Fruit fly (Drosophila melanogaster): ENCODE data around the gene htl.

htl gene

DNA sequence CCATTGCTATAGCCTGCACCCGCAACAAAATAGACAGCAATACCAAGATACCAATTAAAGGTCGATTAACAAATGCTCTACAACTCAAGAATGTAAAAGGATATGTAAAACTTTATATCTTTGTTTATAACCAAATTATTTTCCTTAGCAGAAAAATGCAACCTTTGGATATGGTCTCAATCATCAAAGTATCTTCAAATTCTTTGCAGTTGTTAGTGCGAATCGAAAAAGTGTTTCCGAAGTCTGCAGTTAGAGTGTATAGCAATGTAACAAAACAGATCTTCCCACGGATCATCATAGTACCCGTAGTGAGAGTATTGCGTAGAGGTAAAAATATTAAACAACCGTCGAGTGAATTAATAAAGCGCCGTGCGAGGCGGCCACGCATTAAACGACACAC is 26.2 kb downstream of the htl start:
- TF ChIP-seq CG15336 (GFP tag; IDR thresholded peaks at IDR 0.05), result peak; percentile 34; the same call in 1 of the 2 replicates
- TF ChIP-seq CG6276 (GFP tag; optimal IDR thresholded peaks at IDR 0.05), result no peak
- TF ChIP-seq OdsH (GFP tag; optimal IDR thresholded peaks at IDR 0.05), result no peak
- TF ChIP-seq Sox15 (GFP tag; optimal IDR thresholded peaks at IDR 0.05), result no peak
- no peak for TF ChIP-seq CG11762 (GFP tag; optimal IDR thresholded peaks at IDR 0.05; ENCODE audit: insufficient read depth)
- peak; percentile 40 for TF ChIP-seq CG32006 (GFP tag; optimal IDR thresholded peaks at IDR 0.05)
- TF ChIP-seq Sox102F (GFP tag; optimal IDR thresholded peaks at IDR 0.05), result no peak
- TF ChIP-seq Eip75B (GFP tag; optimal IDR thresholded peaks at IDR 0.05), result no peak
- no peak for TF ChIP-seq Blimp-1 (GFP tag; optimal IDR thresholded peaks at IDR 0.05)
- TF ChIP-seq vri (GFP tag; optimal IDR thresholded peaks at IDR 0.05), result no peak
- TF ChIP-seq CG11294 (GFP tag; IDR thresholded peaks at IDR 0.05), result no peak
- TF ChIP-seq CG16779 (tag; optimal IDR thresholded peaks at IDR 0.05), result no peak
- no peak for TF ChIP-seq CG6792 (GFP tag; optimal IDR thresholded peaks at IDR 0.05)
- no peak for TF ChIP-seq ss (GFP tag; optimal IDR thresholded peaks at IDR 0.05)
- TF ChIP-seq net (GFP tag; optimal IDR thresholded peaks at IDR 0.05), result no peak
- TF ChIP-seq CG31627 (GFP tag; optimal IDR thresholded peaks at IDR 0.05), result no peak
- TF ChIP-seq Hr4 (GFP tag; optimal IDR thresholded peaks at IDR 0.05), result peak; percentile 37
- TF ChIP-seq CG11902 (GFP tag; optimal IDR thresholded peaks at IDR 0.05), result no peak
- no peak for TF ChIP-seq achi (GFP tag; optimal IDR thresholded peaks at IDR 0.05)
- no peak for TF ChIP-seq Eip93F (GFP tag; optimal IDR thresholded peaks at IDR 0.05)
- TF ChIP-seq dsx (GFP tag; optimal IDR thresholded peaks at IDR 0.05; ENCODE audit: poor library complexity, severe bottlenecking), result peak; percentile 27
- TF ChIP-seq CG8119 (GFP tag; IDR thresholded peaks at IDR 0.05), result peak; percentile 36; the same call in 1 of the 3 replicates
- no peak for TF ChIP-seq Sox14 (GFP tag; optimal IDR thresholded peaks at IDR 0.05)
- TF ChIP-seq lz (GFP tag; optimal IDR thresholded peaks at IDR 0.05), result no peak
- TF ChIP-seq CG8319 (GFP tag; optimal IDR thresholded peaks at IDR 0.05), result no peak
- TF ChIP-seq fd85E (GFP tag; optimal IDR thresholded peaks at IDR 0.05), result no peak
- peak; percentile 71 for TF ChIP-seq Eip78C (GFP tag)
- TF ChIP-seq pdm3 (GFP tag; optimal IDR thresholded peaks at IDR 0.05), result no peak
- TF ChIP-seq CG9139 (GFP tag; optimal IDR thresholded peaks at IDR 0.05), result no peak
- TF ChIP-seq svp (GFP tag), result no peak

DNA sequence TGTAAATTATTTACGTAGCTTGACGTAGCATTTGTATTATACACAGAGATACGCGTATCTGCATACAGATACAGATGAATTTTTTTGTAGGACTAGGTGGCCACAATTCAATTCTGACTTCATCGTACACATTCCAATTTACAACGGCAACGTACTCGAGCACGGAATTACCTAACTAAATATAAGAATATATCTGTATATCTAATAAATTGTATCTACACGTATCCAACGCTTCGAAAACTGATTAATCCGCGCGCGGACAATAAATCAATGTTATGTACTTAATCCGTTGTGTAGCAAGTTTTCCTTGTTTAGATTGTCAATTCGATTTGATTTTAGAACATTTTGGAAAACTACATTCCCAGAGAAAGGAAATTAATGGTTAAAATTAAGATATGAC is 29.4 kb downstream of the htl start, which contains the start of gene CG7794:
TSS of gene CG7794 (plus strand) at position 301 of the 400 bp plus-strand sequence.
- TF ChIP-seq Hr38 (GFP tag; optimal IDR thresholded peaks at IDR 0.05) (no peak), lz (GFP tag; optimal IDR thresholded peaks at IDR 0.05) (no peak), CG6163 (GFP tag; IDR thresholded peaks at IDR 0.05) (no peak), Ets21C (GFP tag; optimal IDR thresholded peaks at IDR 0.05) (no peak), Hr4 (GFP tag; optimal IDR thresholded peaks at IDR 0.05) (no peak), CG8632 (GFP tag; optimal IDR thresholded peaks at IDR 0.05) (no peak), dsx (GFP tag; optimal IDR thresholded peaks at IDR 0.05; ENCODE audit: poor library complexity, severe bottlenecking) (no peak)

DNA sequence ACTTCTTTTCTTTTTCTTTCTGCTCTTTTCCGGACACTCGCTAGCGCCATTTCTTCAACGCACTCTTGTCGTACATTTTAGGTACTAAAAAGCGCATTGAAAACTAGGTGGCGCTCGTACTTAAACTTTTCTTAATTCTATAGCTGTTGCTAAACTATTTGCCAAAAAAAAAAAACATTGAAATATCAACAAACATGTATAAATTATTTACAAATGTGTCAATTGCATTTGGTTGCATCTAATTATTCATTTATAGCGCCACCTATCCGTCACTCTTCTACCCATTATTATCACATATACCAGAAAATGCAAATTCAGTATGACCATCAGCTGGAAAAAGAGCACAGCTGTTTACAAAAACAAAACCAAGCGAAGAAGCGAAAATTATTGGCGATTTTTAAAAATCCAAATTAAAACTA is 31.5 kb downstream of the htl start, which contains the start of gene CG7785:
TSS of gene CG7785 (plus strand) at position 340 of the 419 bp plus-strand sequence.
- peak; percentile 30 for TF ChIP-seq pdm3 (GFP tag; optimal IDR thresholded peaks at IDR 0.05)
- TF ChIP-seq Sox102F (GFP tag; optimal IDR thresholded peaks at IDR 0.05), result peak; percentile 7
- TF ChIP-seq esn (GFP tag; optimal IDR thresholded peaks at IDR 0.05), result peak; percentile 67
- TF ChIP-seq CG1621 (tag; optimal IDR thresholded peaks at IDR 0.05), result peak; percentile 79
- no peak for TF ChIP-seq Hr38 (GFP tag; optimal IDR thresholded peaks at IDR 0.05)
- peak; percentile 43 for TF ChIP-seq acj6 (GFP tag; optimal IDR thresholded peaks at IDR 0.05)
- TF ChIP-seq CG6163 (GFP tag; IDR thresholded peaks at IDR 0.05), result no peak
- no peak for TF ChIP-seq Gug (GFP tag; IDR thresholded peaks at IDR 0.05)
- no peak for TF ChIP-seq fd85E (GFP tag; optimal IDR thresholded peaks at IDR 0.05)
- no peak for TF ChIP-seq CG10669 (GFP tag; optimal IDR thresholded peaks at IDR 0.05)
- peak; percentile 58 for TF ChIP-seq Sox14 (GFP tag; optimal IDR thresholded peaks at IDR 0.05)
- TF ChIP-seq CG34406 (GFP tag; optimal IDR thresholded peaks at IDR 0.05), result peak; percentile 34
- TF ChIP-seq CG11902 (GFP tag; optimal IDR thresholded peaks at IDR 0.05), result peak; percentile 15
- TF ChIP-seq Eip75B (GFP tag; optimal IDR thresholded peaks at IDR 0.05), result peak; percentile 37
- TF ChIP-seq CG3919 (GFP tag; optimal IDR thresholded peaks at IDR 0.05), result peak; percentile 34
- peak; percentile 26 for TF ChIP-seq Smox (GFP tag; optimal IDR thresholded peaks at IDR 0.05)
- TF ChIP-seq Eip93F (GFP tag; optimal IDR thresholded peaks at IDR 0.05), result no peak
- TF ChIP-seq CG8319 (GFP tag; optimal IDR thresholded peaks at IDR 0.05), result no peak
- peak; percentile 3 for TF ChIP-seq CG32006 (GFP tag; optimal IDR thresholded peaks at IDR 0.05)
- TF ChIP-seq fkh (GFP tag; optimal IDR thresholded peaks at IDR 0.05), result no peak
- TF ChIP-seq Hr39 (GFP tag; optimal IDR thresholded peaks at IDR 0.05), result peak; percentile 59
- TF ChIP-seq cyc (GFP tag; optimal IDR thresholded peaks at IDR 0.05), result peak; percentile 59
- TF ChIP-seq ss (GFP tag; optimal IDR thresholded peaks at IDR 0.05), result no peak
- no peak for TF ChIP-seq CG11762 (GFP tag; optimal IDR thresholded peaks at IDR 0.05; ENCODE audit: insufficient read depth)
- no peak for TF ChIP-seq fd59A (GFP tag; optimal IDR thresholded peaks at IDR 0.05)
- TF ChIP-seq CG3032 (tag; optimal IDR thresholded peaks at IDR 0.05), result peak; percentile 26
- no peak for TF ChIP-seq salr (GFP tag; optimal IDR thresholded peaks at IDR 0.05)

All from whole organism, prepupa.